Worm (Caenorhabditis elegans) whole organism, L4/young adult: Measurements from ENCODE around the gene Y37E11AL.9.

Experiments
- W03F9.2 ChIP-seq: fragments of 150-350 bp; optimal IDR thresholded peaks from 2 replicates; lab custom pipeline; 2014; ENCODE audit warnings: missing biosample characterization, missing genetic modification characterization
- dao-5 ChIP-seq: sonication (generic microtip); optimal IDR thresholded peaks from 2 replicates; lab custom pipeline; 2016; ENCODE audit warnings: missing genotype, missing genetic modification characterization, moderate library complexity, missing compliant biosample characterization
- him-1 ChIP-seq: sonication (generic microtip); optimal IDR thresholded peaks from 2 replicates; lab custom pipeline; 2016; ENCODE audit warnings: missing genotype, missing genetic modification reagents, missing genetic modification characterization, missing compliant biosample characterization

Y37E11AL.9 gene

ce11 chrIV:3721973-3722372 lies 21.5 kb upstream of the Y37E11AL.9 start:
- TF ChIP-seq dao-5 (tag; lab: Kevin White, UChicago): no peak

DNA sequence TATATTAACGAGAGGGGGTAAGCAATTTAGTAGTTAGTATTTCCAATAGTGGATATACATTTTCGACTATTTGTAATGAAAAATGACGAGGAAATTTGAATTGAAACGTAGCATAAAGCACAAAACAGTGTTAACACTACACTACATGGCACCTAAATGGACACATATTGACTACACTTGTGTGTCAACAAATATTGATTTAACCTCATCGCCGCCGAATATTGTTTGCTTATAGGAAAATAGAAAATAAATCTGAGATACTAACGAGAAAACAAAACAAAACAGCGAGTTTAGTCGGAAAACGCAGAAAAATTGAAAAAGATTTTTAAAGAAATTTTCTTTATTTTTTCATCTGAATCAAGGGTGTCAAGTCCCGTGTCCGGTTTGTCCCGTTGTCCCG lies 20.2 kb upstream of the Y37E11AL.9 start:
- TF ChIP-seq W03F9.2 (no peak), dao-5 (tag; lab: Kevin White, UChicago) (no peak), him-1 (tag; lab: Kevin White, UChicago) (no peak)

DNA sequence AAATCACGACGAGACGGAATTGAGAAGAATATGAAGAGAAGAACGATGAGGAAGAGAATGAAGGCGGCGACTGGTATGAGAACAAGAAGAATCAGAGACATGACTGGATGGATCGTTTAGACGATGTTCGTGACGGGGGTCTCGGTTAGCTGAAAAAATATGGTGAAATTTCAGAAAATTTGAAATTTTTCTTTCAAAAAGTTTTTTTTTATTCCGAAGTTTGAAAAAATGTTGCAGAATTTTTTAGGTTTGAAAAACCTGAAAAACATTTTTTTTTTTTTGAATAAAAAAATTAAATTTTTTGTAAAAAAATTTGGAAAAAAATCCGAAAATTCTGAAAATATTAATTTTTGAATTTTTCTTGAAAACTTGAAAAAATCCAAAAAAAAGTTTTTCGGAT lies 18.6 kb upstream of the Y37E11AL.9 start, which contains the start of gene Y37E11AM.3:
TSS of gene Y37E11AM.3 (minus strand) at position 101 of the 400 bp plus-strand sequence.
- TF ChIP-seq him-1 (tag; lab: Kevin White, UChicago) (no peak), dao-5 (tag; lab: Kevin White, UChicago) (no peak), W03F9.2 (no peak)

DNA sequence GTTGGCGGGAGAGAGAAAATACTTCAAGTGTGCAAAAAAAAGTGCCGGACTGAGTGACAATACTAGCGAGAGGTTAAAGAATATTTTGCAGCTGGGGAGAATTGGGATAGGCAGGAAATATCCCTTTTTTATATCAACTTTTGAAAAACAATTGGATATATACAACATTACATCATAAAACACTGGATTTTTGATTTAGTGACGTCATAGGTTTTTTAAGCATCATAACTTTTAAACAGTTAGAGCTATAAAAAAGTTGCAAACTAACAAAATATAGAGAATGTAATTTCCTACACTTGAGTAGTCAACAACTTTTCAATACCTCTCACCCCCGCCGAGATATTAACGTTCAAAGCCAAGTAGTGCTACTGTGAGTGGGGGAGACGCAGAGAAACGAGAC lies 10.3 kb upstream of the Y37E11AL.9 start:
- TF ChIP-seq him-1 (tag; lab: Kevin White, UChicago) (no peak), W03F9.2 (no peak), dao-5 (tag; lab: Kevin White, UChicago) (no peak)

DNA sequence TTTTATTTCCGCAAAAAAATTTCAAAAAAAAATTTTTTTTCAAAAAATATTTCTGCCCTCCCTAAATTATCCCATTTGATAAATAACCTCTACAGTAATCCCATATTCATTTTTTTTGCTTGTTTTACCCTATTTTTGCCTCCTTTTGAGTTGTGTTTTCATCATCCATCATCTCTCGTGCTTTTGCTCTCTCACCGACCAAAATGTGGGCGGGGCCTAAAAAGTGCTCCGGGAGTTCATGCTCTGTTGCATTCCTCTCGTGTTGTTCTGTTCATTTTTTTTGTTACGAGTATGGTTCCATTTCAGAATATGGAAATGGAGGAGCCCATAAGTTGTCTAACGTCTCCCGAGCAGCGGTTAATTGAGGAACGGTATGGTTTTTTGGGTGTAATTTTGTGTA lies 8.7 kb upstream of the Y37E11AL.9 start, which contains the start of gene Y37E11AL.1:
TSS of gene Y37E11AL.1 (plus strand) at position 301 of the 400 bp plus-strand sequence.
- no peak for TF ChIP-seq W03F9.2
- no peak for TF ChIP-seq him-1 (tag; lab: Kevin White, UChicago)
- TF ChIP-seq dao-5 (tag; lab: Kevin White, UChicago): no peak

- TF ChIP-seq him-1 (tag; lab: Kevin White, UChicago) (no peak), W03F9.2 (no peak), dao-5 (tag; lab: Kevin White, UChicago) (no peak)
Measured at ce11 chrIV:3701892-3702291, 1.4 kb upstream of the Y37E11AL.9 start, which contains the start of gene Y37E11AL.12. Gene Y37E11AL.12 (minus strand): TSS chrIV:3701992.

DNA sequence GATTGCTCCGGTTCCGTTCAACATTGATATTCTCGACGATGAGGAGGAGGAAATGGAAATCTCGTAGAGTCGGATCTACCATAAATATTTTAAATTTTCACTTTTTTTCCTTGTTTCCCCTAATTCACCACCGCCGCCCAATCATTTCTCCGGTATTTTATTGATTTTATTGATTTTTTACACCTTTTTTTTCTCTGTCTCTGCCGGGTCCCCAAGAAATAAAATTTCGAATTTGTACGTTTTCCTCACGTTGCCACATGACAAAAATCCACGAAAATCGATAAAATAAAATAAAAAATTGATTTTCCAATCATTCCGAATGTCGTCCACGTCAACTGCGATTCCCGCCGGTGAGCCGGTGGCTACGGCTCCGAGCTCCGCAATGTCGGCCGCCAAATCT lies 2.3 kb downstream of the Y37E11AL.9 start, which contains the start of gene Y37E11AL.2:
TSS of gene Y37E11AL.2 (plus strand) at position 301 of the 400 bp plus-strand sequence.
- TF ChIP-seq dao-5 (tag; lab: Kevin White, UChicago): no peak
- no peak for TF ChIP-seq him-1 (tag; lab: Kevin White, UChicago)
- no peak for TF ChIP-seq W03F9.2

DNA sequence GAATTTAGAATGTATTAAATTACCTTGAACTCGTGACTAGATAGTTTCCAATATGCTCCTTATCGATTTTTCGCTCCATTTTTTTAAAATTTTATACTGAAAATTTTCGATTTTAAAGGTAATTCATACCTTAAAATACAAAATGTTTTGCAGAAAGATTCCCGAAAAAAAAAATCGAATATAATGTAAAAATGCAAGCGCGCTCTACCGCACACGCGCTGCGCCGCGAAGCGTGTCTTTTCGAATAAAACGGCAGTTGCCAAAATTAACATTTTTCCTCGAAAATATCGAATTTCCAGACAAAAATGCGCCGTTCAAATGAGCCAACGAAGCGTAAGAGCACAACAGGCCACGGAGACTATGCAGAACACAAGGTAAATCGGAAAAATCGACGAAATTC lies 5.8 kb downstream of the Y37E11AL.9 start, which contains the start of the genes taf-6.2 and Y37E11AL.3:
TSS of gene taf-6.2 (minus strand) at position 96 of the 400 bp plus-strand sequence.
TSS of gene Y37E11AL.3 (plus strand) at position 298 of the 400 bp plus-strand sequence.
- TF ChIP-seq dao-5 (tag; lab: Kevin White, UChicago) (no peak), him-1 (tag; lab: Kevin White, UChicago) (no peak), W03F9.2 (no peak)

DNA sequence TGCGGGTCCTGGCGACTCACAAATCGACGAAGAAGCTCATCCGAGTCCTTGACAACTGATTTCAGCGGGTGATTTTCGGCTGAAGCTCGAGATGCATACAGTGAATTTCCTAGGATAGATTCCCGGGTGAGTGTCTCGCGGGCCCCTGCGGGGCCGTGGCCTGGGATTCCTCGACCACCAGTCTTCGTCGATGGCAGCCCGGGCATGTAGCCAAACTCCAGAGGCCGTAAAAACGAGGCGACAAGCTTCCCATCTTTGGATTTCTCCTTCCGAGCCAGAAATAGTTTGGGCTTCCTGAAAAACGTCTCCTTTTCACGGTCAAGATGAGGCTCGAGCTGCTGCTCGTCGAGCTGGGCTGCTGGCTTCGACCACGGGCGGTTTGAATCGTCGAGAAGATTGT lies 12.4 kb downstream of the Y37E11AL.9 start:
- TF ChIP-seq W03F9.2 (no peak), him-1 (tag; lab: Kevin White, UChicago) (no peak), dao-5 (tag; lab: Kevin White, UChicago) (no peak)

ce11 chrIV:3686765-3687164 lies 13.7 kb downstream of the Y37E11AL.9 start, which contains the start of gene map-1:
Gene map-1 (minus strand): TSS chrIV:3686865.
- TF ChIP-seq W03F9.2 (no peak), dao-5 (tag; lab: Kevin White, UChicago) (no peak), him-1 (tag; lab: Kevin White, UChicago) (no peak)

DNA sequence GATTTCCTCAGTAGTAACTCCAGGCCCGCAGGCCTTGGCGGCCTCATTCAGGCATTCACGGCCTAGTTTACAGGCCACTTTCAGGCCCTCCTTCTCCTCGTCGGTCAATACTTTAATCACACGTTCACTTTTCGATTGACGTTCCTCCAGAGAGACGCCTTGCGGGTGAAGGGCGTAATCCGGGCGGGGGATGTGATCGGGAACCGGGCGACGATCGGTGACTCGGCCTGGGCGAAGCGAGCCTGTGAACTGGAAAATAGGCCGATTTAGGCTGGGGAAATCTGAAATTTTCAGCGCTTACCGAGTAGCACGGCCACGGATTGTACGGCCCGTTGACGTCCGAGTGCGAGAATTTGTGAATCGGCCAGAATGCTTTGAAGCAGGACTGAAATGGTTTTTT lies 14.2 kb downstream of the Y37E11AL.9 start:
- TF ChIP-seq him-1 (tag; lab: Kevin White, UChicago) (no peak), W03F9.2 (no peak), dao-5 (tag; lab: Kevin White, UChicago) (no peak)

ce11 chrIV:3681763-3682162 lies 18.7 kb downstream of the Y37E11AL.9 start:
- TF ChIP-seq him-1 (tag; lab: Kevin White, UChicago) (no peak), W03F9.2 (no peak), dao-5 (tag; lab: Kevin White, UChicago) (no peak)

- TF ChIP-seq W03F9.2 (no peak), him-1 (tag; lab: Kevin White, UChicago) (no peak), dao-5 (tag; lab: Kevin White, UChicago) (no peak)
Measured at ce11 chrIV:3668603-3669002, 31.9 kb downstream of the Y37E11AL.9 start, which contains the start of gene fmil-1. Gene fmil-1 (minus strand): TSS chrIV:3668703.

ce11 chrIV:3667796-3668195 lies 32.7 kb downstream of the Y37E11AL.9 start:
- TF ChIP-seq him-1 (tag; lab: Kevin White, UChicago) (no peak), dao-5 (tag; lab: Kevin White, UChicago) (no peak), W03F9.2 (no peak)

ce11 chrIV:3666543-3666942 lies 33.9 kb downstream of the Y37E11AL.9 start:
- TF ChIP-seq W03F9.2 (no peak), dao-5 (tag; lab: Kevin White, UChicago) (no peak), him-1 (tag; lab: Kevin White, UChicago) (no peak)
